Worm (Caenorhabditis elegans) whole organism, L2 larva: Measurements from ENCODE around the gene C06H2.2.

ENCODE experiments used
- ama-1 ChIP-seq: fragments of 150-350 bp; optimal IDR thresholded peaks from 2 replicates; lab custom pipeline; 2018; ENCODE audit warnings: inconsistent platforms
- ceh-82 ChIP-seq: fragments of 150-350 bp; optimal IDR thresholded peaks from 2 replicates; lab custom pipeline; 2014; ENCODE audit warnings: missing biosample characterization, missing genetic modification characterization
- egl-27 ChIP-seq: sonication (generic microtip); optimal IDR thresholded peaks from 3 replicates; lab custom pipeline; 2017; ENCODE audit warnings: missing biosample characterization, missing genetic modification reagents, missing genetic modification characterization
- lin-39 ChIP-seq: fragments of 150-350 bp; optimal IDR thresholded peaks from 2 replicates; lab custom pipeline; 2014; ENCODE audit warnings: missing biosample characterization, missing genetic modification reagents, missing genetic modification characterization
- unc-62 ChIP-seq: fragments of 150-350 bp; optimal IDR thresholded peaks from 2 replicates; lab custom pipeline; 2014; ENCODE audit warnings: missing biosample characterization, missing genetic modification reagents, missing genetic modification characterization

DNA sequence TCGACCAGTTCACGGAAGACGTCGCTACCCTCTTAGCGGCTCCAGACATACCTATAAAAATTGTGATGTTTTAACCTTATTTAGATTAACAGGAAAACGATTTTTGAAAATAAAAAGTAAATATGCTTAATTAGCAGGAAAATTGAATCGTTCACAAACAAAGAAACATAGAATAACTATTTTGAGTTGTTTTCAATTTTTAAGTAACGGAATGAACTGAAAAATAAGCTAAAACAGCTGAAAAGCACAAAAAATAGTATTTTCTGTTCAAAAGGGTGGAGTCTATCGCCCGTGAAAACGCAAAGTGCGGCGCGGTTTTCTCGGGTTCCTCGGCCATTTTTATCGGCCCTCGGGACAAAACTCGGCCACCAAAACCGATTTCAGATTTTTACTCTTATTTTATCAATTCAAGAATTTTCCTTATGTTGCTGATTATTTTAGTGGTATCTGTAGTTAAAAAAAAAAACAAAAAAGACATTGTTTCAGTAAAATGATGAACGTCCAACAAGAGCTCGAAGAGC, 1.1 kb upstream of the C06H2.2 start, which contains the start of the genes atp-5 and lmtr-3:
- no peak for TF ChIP-seq ceh-82 (tag; lab: Kevin White, UChicago)
- TF ChIP-seq ama-1 = no peak
- no peak for TF ChIP-seq egl-27
- TF ChIP-seq unc-62 = no peak
- no peak for TF ChIP-seq lin-39 (tag; lab: Kevin White, UChicago)
